Fruit fly (Drosophila melanogaster) whole organism, prepupa: ENCODE data around the gene CG42727.

Source experiments
- Blimp-1 ChIP-seq: fragments of 200-800 bp; sonication (Bioruptor generic); optimal IDR thresholded peaks from 3 replicates; lab custom pipeline; 2017; ENCODE audit warnings: missing biosample characterization, missing genetic modification characterization, mild to moderate bottlenecking, moderate library complexity, missing genetic modification reagents
- CG10631 ChIP-seq: fragments of 200-800 bp; sonication (Bioruptor generic); optimal IDR thresholded peaks from 2 replicates; lab custom pipeline; 2016; ENCODE audit warnings: missing biosample characterization, missing genetic modification characterization
- CG11762 ChIP-seq: fragments of 200-800 bp; sonication (Bioruptor generic); optimal IDR thresholded peaks from 3 replicates; lab custom pipeline; 2016; ENCODE audit warnings: missing biosample characterization, missing genetic modification characterization; ENCODE audit not compliant: insufficient read depth
- CG15336 ChIP-seq: fragments of 200-800 bp; sonication (Bioruptor generic); IDR thresholded peaks from 2 replicates; pipeline ENCODE4 v1.3.6; 2022; ENCODE audit warnings: missing biosample characterization, missing genetic modification characterization
- CG1621 ChIP-seq: fragments of 200-800 bp; sonication (Bioruptor generic); optimal IDR thresholded peaks from 3 replicates; lab custom pipeline; 2018; ENCODE audit warnings: missing biosample characterization, mild to moderate bottlenecking, missing genetic modification characterization
- CG3032 ChIP-seq: fragments of 200-800 bp; optimal IDR thresholded peaks from 2 replicates; lab custom pipeline; 2019; ENCODE audit warnings: missing biosample characterization, mild to moderate bottlenecking, missing genetic modification characterization, moderate library complexity
- CG31627 ChIP-seq: fragments of 200-800 bp; sonication (Bioruptor generic); optimal IDR thresholded peaks from 3 replicates; lab custom pipeline; 2016; ENCODE audit warnings: missing biosample characterization, missing genetic modification characterization
- CG32006 ChIP-seq: fragments of 200-800 bp; sonication (Bioruptor generic); optimal IDR thresholded peaks from 3 replicates; lab custom pipeline; 2017; ENCODE audit warnings: missing biosample characterization, mild to moderate bottlenecking, missing genetic modification characterization
- CG6276 ChIP-seq: fragments of 200-800 bp; sonication (Bioruptor generic); optimal IDR thresholded peaks from 2 replicates; lab custom pipeline; 2017; ENCODE audit warnings: missing biosample characterization, mild to moderate bottlenecking, missing genetic modification characterization
- CG6854 ChIP-seq: fragments of 200-800 bp; sonication (Bioruptor generic); optimal IDR thresholded peaks from 2 replicates; lab custom pipeline; 2017; ENCODE audit warnings: missing biosample characterization, mild to moderate bottlenecking, missing genetic modification characterization
- CG7368 ChIP-seq: fragments of 200-800 bp; sonication (Bioruptor generic); optimal IDR thresholded peaks from 3 replicates; lab custom pipeline; 2016; ENCODE audit warnings: missing biosample characterization, missing genetic modification characterization
- Eip75B ChIP-seq: fragments of 200-800 bp; sonication (Bioruptor generic); optimal IDR thresholded peaks from 3 replicates; lab custom pipeline; 2016; ENCODE audit warnings: missing biosample characterization, missing genetic modification characterization
- Eip78C ChIP-seq: fragments of 200-800 bp; sonication (Bioruptor generic); peaks from one replicate; lab custom pipeline; 2016; ENCODE audit warnings: missing biosample characterization, missing genetic modification characterization
- Ets21C ChIP-seq: fragments of 200-800 bp; sonication (Bioruptor generic); optimal IDR thresholded peaks from 3 replicates; lab custom pipeline; 2016; ENCODE audit warnings: missing biosample characterization, missing genetic modification characterization
- Ets96B ChIP-seq: fragments of 200-800 bp; optimal IDR thresholded peaks from 2 replicates; lab custom pipeline; 2019; ENCODE audit warnings: missing biosample characterization, mild to moderate bottlenecking, missing genetic modification characterization, moderate library complexity
- Hr39 ChIP-seq: fragments of 200-800 bp; sonication (Bioruptor generic); optimal IDR thresholded peaks from 2 replicates; lab custom pipeline; 2016; ENCODE audit warnings: missing biosample characterization, missing genetic modification characterization
- Met ChIP-seq: fragments of 200-800 bp; sonication (Bioruptor generic); optimal IDR thresholded peaks from 3 replicates; lab custom pipeline; 2016; ENCODE audit warnings: missing biosample characterization, missing genetic modification characterization
- OdsH ChIP-seq: fragments of 200-800 bp; sonication (Bioruptor generic); optimal IDR thresholded peaks from 3 replicates; lab custom pipeline; 2016; ENCODE audit warnings: missing biosample characterization, missing genetic modification characterization
- Smox ChIP-seq: fragments of 200-800 bp; sonication (Bioruptor generic); optimal IDR thresholded peaks from 3 replicates; lab custom pipeline; 2016; ENCODE audit warnings: missing biosample characterization, missing genetic modification characterization
- Sox102F ChIP-seq: fragments of 200-800 bp; sonication (Bioruptor generic); optimal IDR thresholded peaks from 2 replicates; lab custom pipeline; 2016; ENCODE audit warnings: missing biosample characterization, mild to moderate bottlenecking, missing genetic modification characterization
- Sox14 ChIP-seq: fragments of 200-800 bp; sonication (Bioruptor generic); optimal IDR thresholded peaks from 3 replicates; lab custom pipeline; 2016; ENCODE audit warnings: missing biosample characterization, missing genetic modification characterization
- achi ChIP-seq: fragments of 200-800 bp; sonication (Bioruptor generic); optimal IDR thresholded peaks from 3 replicates; lab custom pipeline; 2016; ENCODE audit warnings: missing biosample characterization, missing genetic modification characterization
- acj6 ChIP-seq: fragments of 200-800 bp; sonication (Bioruptor generic); optimal IDR thresholded peaks from 3 replicates; lab custom pipeline; 2016; ENCODE audit warnings: missing biosample characterization, missing genetic modification characterization
- cyc ChIP-seq: fragments of 200-800 bp; sonication (Bioruptor generic); optimal IDR thresholded peaks from 3 replicates; lab custom pipeline; 2016; ENCODE audit warnings: missing biosample characterization, missing genetic modification characterization
- dsx ChIP-seq: fragments of 200-800 bp; optimal IDR thresholded peaks from 3 replicates; lab custom pipeline; 2019; ENCODE audit warnings: missing biosample characterization, mild to moderate bottlenecking, missing genetic modification characterization, moderate library complexity; ENCODE audit not compliant: poor library complexity, severe bottlenecking
- eg ChIP-seq: fragments of 200-800 bp; sonication (Bioruptor generic); IDR thresholded peaks from 3 replicates; pipeline ENCODE4 v1.3.6; 2022; ENCODE audit warnings: missing biosample characterization, missing genetic modification characterization
- esn ChIP-seq: fragments of 200-800 bp; sonication (Bioruptor generic); optimal IDR thresholded peaks from 2 replicates; lab custom pipeline; 2016; ENCODE audit warnings: missing biosample characterization, mild to moderate bottlenecking, missing genetic modification characterization, moderate library complexity
- fd59A ChIP-seq: fragments of 200-800 bp; sonication (Bioruptor generic); optimal IDR thresholded peaks from 2 replicates; lab custom pipeline; 2017; ENCODE audit warnings: missing biosample characterization, mild to moderate bottlenecking, missing genetic modification characterization, missing genetic modification reagents
- fd85E ChIP-seq: fragments of 200-800 bp; sonication (Bioruptor generic); optimal IDR thresholded peaks from 3 replicates; lab custom pipeline; 2016; ENCODE audit warnings: missing biosample characterization, missing genetic modification characterization
- lz ChIP-seq: fragments of 200-800 bp; sonication (Bioruptor generic); optimal IDR thresholded peaks from 3 replicates; lab custom pipeline; 2016; ENCODE audit warnings: missing biosample characterization, missing genetic modification characterization
- net ChIP-seq: fragments of 200-800 bp; sonication (Bioruptor generic); optimal IDR thresholded peaks from 3 replicates; lab custom pipeline; 2016; ENCODE audit warnings: missing biosample characterization, missing genetic modification characterization
- pdm3 ChIP-seq: fragments of 200-800 bp; sonication (Bioruptor generic); optimal IDR thresholded peaks from 3 replicates; lab custom pipeline; 2016; ENCODE audit warnings: missing biosample characterization, missing genetic modification characterization
- spab ChIP-seq: fragments of 200-800 bp; sonication (Bioruptor generic); optimal IDR thresholded peaks from 2 replicates; lab custom pipeline; 2017; ENCODE audit warnings: missing biosample characterization, mild to moderate bottlenecking, missing genetic modification characterization, missing genetic modification reagents
- ss ChIP-seq, 2 experiments: fragments of 200-800 bp; sonication (Bioruptor generic); optimal IDR thresholded peaks; 2 replicates in 1 of 2; 3 replicates in 1 of 2; lab custom pipeline; 2017 to 2018; ENCODE audit warnings: mild to moderate bottlenecking in 2 of 2, missing biosample characterization in 2 of 2, missing genetic modification characterization in 2 of 2, moderate library complexity in 1 of 2
- topi ChIP-seq: fragments of 200-800 bp; sonication (Bioruptor generic); optimal IDR thresholded peaks from 3 replicates; lab custom pipeline; 2016; ENCODE audit warnings: missing biosample characterization, missing genetic modification characterization
- vri ChIP-seq: fragments of 200-800 bp; sonication (Bioruptor generic); optimal IDR thresholded peaks from 3 replicates; lab custom pipeline; 2016; ENCODE audit warnings: missing biosample characterization, mild to moderate bottlenecking, missing genetic modification characterization

Gene CG42727

dm6 chr3R:15369742-15370141 lies 21.9 kb downstream of the CG42727 start, which contains the start of gene CG14868:
CG14868 (minus strand) TSS chr3R:15369945.
- TF ChIP-seq ss (GFP tag; optimal IDR thresholded peaks at IDR 0.05; lab: Kevin White, UChicago) (no peak), dsx (GFP tag; lab: Kevin White, UChicago) (no peak), CG7368 (GFP tag; lab: Kevin White, UChicago) (no peak), CG6276 (GFP tag; lab: Kevin White, UChicago) (no peak), net (no peak), fd59A (no peak), topi (no peak), OdsH (no peak), CG10631 (no peak), acj6 (GFP tag; lab: Kevin White, UChicago) (no peak), Ets21C (GFP tag; lab: Kevin White, UChicago) (no peak), CG11762 (no peak), Blimp-1 (GFP tag; lab: Kevin White, UChicago) (no peak), Eip75B (GFP tag; lab: Kevin White, UChicago) (no peak)
- TF ChIP-seq, all 60 proteins: peak for 0

- TF ChIP-seq Eip75B (GFP tag; lab: Kevin White, UChicago) (peak; percentile 32), topi (peak; percentile 47), CG15336 (GFP tag; lab: Robert Waterston, UW) (no peak), CG3032 (tag; lab: Kevin White, UChicago) (peak; percentile 30), lz (peak; percentile 43), CG11762 (no peak), Eip78C (GFP tag; lab: Kevin White, UChicago) (peak; percentile 35), CG6854 (GFP tag; lab: Kevin White, UChicago) (peak; percentile 38), Sox102F (GFP tag; lab: Kevin White, UChicago) (no peak), Sox14 (GFP tag; lab: Kevin White, UChicago) (peak; percentile 19), CG31627 (GFP tag; lab: Kevin White, UChicago) (peak; percentile 44), cyc (GFP tag; lab: Kevin White, UChicago) (peak; percentile 38), achi (GFP tag; lab: Kevin White, UChicago) (peak; percentile 18), esn (GFP tag; lab: Kevin White, UChicago) (peak; percentile 63)
These were observed 24.0 kb downstream of the CG42727 start, which contains the start of the genes Ccm3 and CG6136 for dm6 chr3R:15371833-15372232. Ccm3 (plus strand) TSS chr3R:15371957. CG6136 (minus strand) TSS chr3R:15372212.

- TF ChIP-seq CG3032 (tag; lab: Kevin White, UChicago) (no peak), CG6854 (GFP tag; lab: Kevin White, UChicago) (peak; percentile 27)
These were observed 26.5 kb downstream of the CG42727 start, which contains the start of gene Rbp for dm6 chr3R:15374397-15374796. Rbp (plus strand) TSS chr3R:15374635.

- no peak for TF ChIP-seq fd85E
- no peak for TF ChIP-seq cyc (GFP tag; lab: Kevin White, UChicago)
- peak; percentile 8 for TF ChIP-seq CG6854 (GFP tag; lab: Kevin White, UChicago)
- no peak for TF ChIP-seq Blimp-1 (GFP tag; lab: Kevin White, UChicago)
- no peak for TF ChIP-seq pdm3 (GFP tag; lab: Kevin White, UChicago)
- no peak for TF ChIP-seq lz
- TF ChIP-seq, all 60 proteins: peak for 1
These were observed 27.6 kb downstream of the CG42727 start for dm6 chr3R:15375470-15375869.

- TF ChIP-seq Met (GFP tag; lab: Kevin White, UChicago) (no peak), fd59A (no peak), spab (GFP tag; lab: Kevin White, UChicago) (no peak), vri (GFP tag; lab: Kevin White, UChicago) (no peak), Sox102F (GFP tag; lab: Kevin White, UChicago) (no peak), eg (GFP tag; lab: Robert Waterston, UW) (no peak), CG1621 (tag; lab: Kevin White, UChicago) (no peak), Ets96B (no peak), Blimp-1 (GFP tag; lab: Kevin White, UChicago) (no peak), Eip75B (GFP tag; lab: Kevin White, UChicago) (no peak), CG32006 (GFP tag; lab: Kevin White, UChicago) (no peak), Hr39 (GFP tag; lab: Kevin White, UChicago) (no peak), Smox (GFP tag; lab: Kevin White, UChicago) (no peak)
These were observed 31.2 kb downstream of the CG42727 start for dm6 chr3R:15379071-15379470.
